Fruit fly (Drosophila melanogaster) whole organism, embryonic: ENCODE results near the gene sbr.

Source experiments
- B-H2 ChIP-seq: fragments of 200-800 bp; sonication (Bioruptor generic); optimal IDR thresholded peaks from 2 replicates; lab custom pipeline; 2018; ENCODE audit warnings: missing biosample characterization, mild to moderate bottlenecking, missing genetic modification characterization
- CG12236 ChIP-seq: fragments of 200-800 bp; sonication (Bioruptor generic); optimal IDR thresholded peaks from 2 replicates; lab custom pipeline; 2016; ENCODE audit warnings: missing biosample characterization, missing genetic modification characterization
- CG13894 ChIP-seq: fragments of 200-800 bp; sonication (Bioruptor generic); optimal IDR thresholded peaks from 3 replicates; lab custom pipeline; 2018; ENCODE audit warnings: missing biosample characterization, mild to moderate bottlenecking, missing genetic modification characterization, moderate library complexity
- CG14014 ChIP-seq: fragments of 200-800 bp; sonication (Bioruptor generic); IDR thresholded peaks from 2 replicates; pipeline ENCODE4 v1.3.6; 2022; ENCODE audit warnings: missing biosample characterization, missing genetic modification characterization
- CG14667 ChIP-seq: fragments of 200-800 bp; sonication (Bioruptor generic); IDR thresholded peaks from 2 replicates; pipeline ENCODE4 v1.3.6; 2022; ENCODE audit warnings: missing biosample characterization, missing genetic modification characterization
- CG14965 ChIP-seq: fragments of 200-800 bp; sonication (Bioruptor generic); optimal IDR thresholded peaks from 2 replicates; lab custom pipeline; 2016; ENCODE audit warnings: missing biosample characterization, missing genetic modification characterization, borderline replicate concordance
- CG15601 ChIP-seq: fragments of 200-800 bp; sonication (Bioruptor generic); optimal IDR thresholded peaks from 3 replicates; lab custom pipeline; 2019; ENCODE audit warnings: missing biosample characterization, mild to moderate bottlenecking, missing genetic modification characterization, moderate library complexity
- CG1603 ChIP-seq: fragments of 200-800 bp; sonication (Bioruptor generic); optimal IDR thresholded peaks from 2 replicates; lab custom pipeline; 2019; ENCODE audit warnings: missing biosample characterization, mild to moderate bottlenecking, missing genetic modification characterization, moderate library complexity
- CG17612 ChIP-seq: fragments of 200-800 bp; sonication (Bioruptor generic); IDR thresholded peaks from 2 replicates; pipeline ENCODE4 v1.3.6; 2022; ENCODE audit warnings: missing biosample characterization, missing genetic modification characterization
- CG17912 ChIP-seq: fragments of 200-800 bp; sonication (Bioruptor generic); optimal IDR thresholded peaks from 2 replicates; lab custom pipeline; 2018; ENCODE audit warnings: missing biosample characterization, mild to moderate bottlenecking, missing genetic modification characterization
- CG1792 ChIP-seq: fragments of 200-800 bp; sonication (Bioruptor generic); optimal IDR thresholded peaks from 2 replicates; lab custom pipeline; 2016; ENCODE audit warnings: missing biosample characterization, missing genetic modification characterization
- CG1832 ChIP-seq: fragments of 200-800 bp; sonication (Bioruptor generic); optimal IDR thresholded peaks from 2 replicates; lab custom pipeline; 2017; ENCODE audit warnings: missing biosample characterization, mild to moderate bottlenecking, missing genetic modification characterization, inconsistent platforms
- CG4424 ChIP-seq: fragments of 200-800 bp; sonication (Bioruptor generic); optimal IDR thresholded peaks from 3 replicates; lab custom pipeline; 2016; ENCODE audit warnings: missing biosample characterization, missing genetic modification characterization
- CG4820 ChIP-seq: fragments of 200-800 bp; sonication (Bioruptor generic); optimal IDR thresholded peaks from 3 replicates; lab custom pipeline; 2016; ENCODE audit warnings: missing biosample characterization, missing genetic modification characterization
- CG6272 ChIP-seq: fragments of 200-800 bp; sonication (Bioruptor generic); IDR thresholded peaks from 2 replicates; pipeline ENCODE4 v1.3.6; 2022; ENCODE audit warnings: missing biosample characterization, missing genetic modification characterization
- CG6765 ChIP-seq: fragments of 200-800 bp; sonication (Bioruptor generic); optimal IDR thresholded peaks from 3 replicates; lab custom pipeline; 2017; ENCODE audit warnings: missing biosample characterization, mild to moderate bottlenecking, missing genetic modification characterization
- CoRest ChIP-seq: fragments of 200-800 bp; sonication (Bioruptor generic); optimal IDR thresholded peaks from 3 replicates; lab custom pipeline; 2018; ENCODE audit warnings: missing biosample characterization, mild to moderate bottlenecking, missing genetic modification characterization, moderate library complexity
- CrebB ChIP-seq: fragments of 200-800 bp; sonication (Bioruptor generic); optimal IDR thresholded peaks from 3 replicates; lab custom pipeline; 2018; ENCODE audit warnings: missing biosample characterization, mild to moderate bottlenecking, missing genetic modification characterization
- Doc2 ChIP-seq: fragments of 200-800 bp; sonication (Bioruptor generic); IDR thresholded peaks from 2 replicates; pipeline ENCODE4 v1.3.6; 2022; ENCODE audit warnings: missing biosample characterization, missing genetic modification characterization
- E2f2 ChIP-seq: fragments of 200-800 bp; sonication (Bioruptor generic); IDR thresholded peaks from 2 replicates; pipeline ENCODE4 v1.3.6; 2022; ENCODE audit warnings: missing biosample characterization, missing genetic modification characterization
- Fer1 ChIP-seq: fragments of 200-800 bp; sonication (Bioruptor generic); optimal IDR thresholded peaks from 2 replicates; lab custom pipeline; 2017; ENCODE audit warnings: missing biosample characterization, mild to moderate bottlenecking, missing genetic modification characterization
- GATAe ChIP-seq: fragments of 200-800 bp; sonication (Bioruptor generic); conservative IDR thresholded peaks from 2 replicates; pipeline ENCODE4 v1.3.6; 2022; ENCODE audit warnings: missing biosample characterization, missing genetic modification characterization
- Mrtf ChIP-seq: fragments of 200-800 bp; sonication (Bioruptor generic); IDR thresholded peaks from 3 replicates; pipeline ENCODE4 v1.3.6; 2022; ENCODE audit warnings: missing biosample characterization, missing genetic modification characterization
- ap ChIP-seq: fragments of 200-800 bp; sonication (Bioruptor generic); IDR thresholded peaks from 2 replicates; pipeline ENCODE4 v1.3.6; 2022; ENCODE audit warnings: missing biosample characterization, missing genetic modification characterization
- ash1 ChIP-seq: fragments of 200-800 bp; sonication (Bioruptor generic); optimal IDR thresholded peaks from 2 replicates; lab custom pipeline; 2018; ENCODE audit warnings: missing biosample characterization, mild to moderate bottlenecking, missing genetic modification characterization
- chif ChIP-seq, 2 experiments: fragments of 200-800 bp; sonication (Bioruptor generic); optimal IDR thresholded peaks; 3 replicates each; lab custom pipeline; 2016; ENCODE audit warnings: missing biosample characterization in 2 of 2, missing genetic modification characterization in 2 of 2
- crc ChIP-seq: fragments of 200-800 bp; sonication (Bioruptor generic); optimal IDR thresholded peaks from 2 replicates; lab custom pipeline; 2016; ENCODE audit warnings: missing biosample characterization, missing genetic modification characterization
- da ChIP-seq: fragments of 200-800 bp; sonication (Bioruptor generic); optimal IDR thresholded peaks from 2 replicates; lab custom pipeline; 2016; ENCODE audit warnings: missing biosample characterization, missing genetic modification characterization
- dmrt11E ChIP-seq: fragments of 200-800 bp; sonication (Bioruptor generic); optimal IDR thresholded peaks from 3 replicates; lab custom pipeline; 2018; ENCODE audit warnings: missing biosample characterization, mild to moderate bottlenecking, missing genetic modification characterization, moderate library complexity
- emc ChIP-seq: fragments of 200-800 bp; sonication (Bioruptor generic); optimal IDR thresholded peaks from 2 replicates; lab custom pipeline; 2016; ENCODE audit warnings: missing biosample characterization, missing genetic modification characterization
- ems ChIP-seq: fragments of 200-800 bp; sonication (Bioruptor generic); optimal IDR thresholded peaks from 3 replicates; lab custom pipeline; 2016; ENCODE audit warnings: missing biosample characterization, missing genetic modification characterization
- gsb ChIP-seq: fragments of 200-800 bp; sonication (Bioruptor generic); IDR thresholded peaks from 2 replicates; pipeline ENCODE4 v1.3.6; 2022; ENCODE audit warnings: missing biosample characterization, missing genetic modification characterization
- hb ChIP-seq: fragments of 200-800 bp; sonication (Bioruptor generic); IDR thresholded peaks from 3 replicates; pipeline ENCODE4 v1.3.6; 2022; ENCODE audit warnings: missing biosample characterization, missing genetic modification characterization; ENCODE audit not compliant: partially characterized antibody
- insv ChIP-seq, 2 experiments: fragments of 200-800 bp; sonication (Bioruptor generic); optimal IDR thresholded peaks; 3 replicates each; lab custom pipeline; 2016 to 2018; ENCODE audit warnings: missing biosample characterization in 2 of 2, missing genetic modification characterization in 2 of 2
- jigr1 ChIP-seq: fragments of 200-800 bp; sonication (Bioruptor generic); IDR thresholded peaks from 3 replicates; pipeline ENCODE4 v1.3.6; 2022; ENCODE audit warnings: missing biosample characterization, missing genetic modification characterization
- jing ChIP-seq: fragments of 200-800 bp; sonication (Bioruptor generic); optimal IDR thresholded peaks from 2 replicates; lab custom pipeline; 2018; ENCODE audit warnings: missing biosample characterization, mild to moderate bottlenecking, missing genetic modification characterization
- prd ChIP-seq, 3 experiments: fragments of >200 bp in 2 of 3; fragments of 200-800 bp in 1 of 3; sonication (Bioruptor generic) in 1 of 3; optimal IDR thresholded peaks in 2 of 3; IDR thresholded peaks in 1 of 3; 2 replicates in 2 of 3; 3 replicates in 1 of 3; pipeline versions ENCODE4 v1.3.6 to Lab custom; 2017 to 2022; ENCODE audit warnings: missing biosample characterization in 1 of 3, missing genetic modification characterization in 1 of 3
- sc ChIP-seq, 3 experiments: fragments of >200 bp in 2 of 3; fragments of 200-800 bp in 1 of 3; sonication (Bioruptor generic) in 1 of 3; optimal IDR thresholded peaks; 2 replicates in 2 of 3; 3 replicates in 1 of 3; lab custom pipeline; 2017; ENCODE audit warnings: mild to moderate bottlenecking in 1 of 3, missing biosample characterization in 1 of 3, missing genetic modification characterization in 1 of 3, missing genetic modification reagents in 1 of 3
- slbo ChIP-seq: fragments of 200-800 bp; sonication (Bioruptor generic); IDR thresholded peaks from 2 replicates; pipeline ENCODE4 v1.3.6; 2022; ENCODE audit warnings: missing biosample characterization, missing genetic modification characterization
- slou ChIP-seq: fragments of 200-800 bp; sonication (Bioruptor generic); optimal IDR thresholded peaks from 3 replicates; lab custom pipeline; 2016; ENCODE audit warnings: missing biosample characterization, missing genetic modification characterization
- tio ChIP-seq: fragments of 200-800 bp; sonication (Bioruptor generic); optimal IDR thresholded peaks from 2 replicates; lab custom pipeline; 2017; ENCODE audit warnings: missing biosample characterization, missing genetic modification characterization, inconsistent platforms
- tna ChIP-seq: fragments of 200-800 bp; sonication (Bioruptor generic); IDR thresholded peaks from 2 replicates; pipeline ENCODE4 v1.3.6; 2022; ENCODE audit warnings: missing biosample characterization, missing genetic modification characterization; ENCODE audit not compliant: partially characterized antibody
- trem ChIP-seq: fragments of 200-800 bp; optimal IDR thresholded peaks from 3 replicates; lab custom pipeline; 2019; ENCODE audit warnings: missing biosample characterization, mild to moderate bottlenecking, missing genetic modification characterization, moderate library complexity

Gene sbr

dm6 chrX:10832369-10832768 lies 14.5 kb downstream of the sbr start (continued):
- TF ChIP-seq CG14667 (GFP tag; lab: Robert Waterston, UW): no peak
- TF ChIP-seq CG17612 (GFP tag; lab: Robert Waterston, UW): no peak
- peak; percentile 21 to 74 for TF ChIP-seq chif (GFP tag; optimal IDR thresholded peaks at IDR 0.05; lab: Kevin White, UChicago)
- TF ChIP-seq CG4820 (GFP tag; lab: Kevin White, UChicago): peak; percentile 54
- no peak for TF ChIP-seq gsb (GFP tag; lab: Robert Waterston, UW)
- TF ChIP-seq hb: no peak
- no peak for TF ChIP-seq CG1832 (GFP tag; lab: Kevin White, UChicago)
- peak; percentile 1 for TF ChIP-seq emc (GFP tag; lab: Kevin White, UChicago)
- TF ChIP-seq CoRest (tag; lab: Kevin White, UChicago): peak; percentile 66
- no peak for TF ChIP-seq CG6765 (GFP tag; lab: Kevin White, UChicago)
- no peak for TF ChIP-seq jing
- peak; percentile 29; the same call in 1 of the 2 replicates for TF ChIP-seq ap
- TF ChIP-seq da (GFP tag; lab: Kevin White, UChicago): peak; percentile 12
- TF ChIP-seq dmrt11E (tag; lab: Kevin White, UChicago): peak; percentile 49
- TF ChIP-seq E2f2 (GFP tag; lab: Robert Waterston, UW): peak; percentile 35; the same call in 1 of the 2 replicates
- peak; percentile 71 for TF ChIP-seq B-H2
- no peak for TF ChIP-seq CG1792 (GFP tag; lab: Kevin White, UChicago)
- TF ChIP-seq prd (optimal IDR thresholded peaks at IDR 0.05; lab: Kevin White, UChicago): no peak
- TF ChIP-seq prd (GFP tag; IDR thresholded peaks at IDR 0.05; lab: Robert Waterston, UW): peak; percentile 64
- no peak for TF ChIP-seq tna (GFP tag; lab: Robert Waterston, UW)
- TF ChIP-seq ems (GFP tag; lab: Kevin White, UChicago): peak; percentile 13
- TF ChIP-seq Mrtf (GFP tag; lab: Robert Waterston, UW): peak; percentile 66; the same call in 2 of the 3 replicates
- TF ChIP-seq Doc2 (GFP tag; lab: Robert Waterston, UW): no peak
- peak; percentile 63 for TF ChIP-seq CG14014 (GFP tag; lab: Robert Waterston, UW)
- no peak for TF ChIP-seq sc (optimal IDR thresholded peaks at IDR 0.05; lab: Kevin White, UChicago)
- TF ChIP-seq sc (GFP tag; optimal IDR thresholded peaks at IDR 0.05; lab: Kevin White, UChicago): no peak
- peak; percentile 67 for TF ChIP-seq CG4424 (GFP tag; lab: Kevin White, UChicago)
- peak; percentile 40 for TF ChIP-seq trem
- no peak for TF ChIP-seq CG12236 (GFP tag; lab: Kevin White, UChicago)
- TF ChIP-seq CG15601 (tag; lab: Kevin White, UChicago): peak; percentile 53
- peak; percentile 77 for TF ChIP-seq slbo (GFP tag; lab: Robert Waterston, UW)
- no peak for TF ChIP-seq CG14965
- no peak for TF ChIP-seq CG6272 (GFP tag; lab: Robert Waterston, UW)
- TF ChIP-seq insv (GFP tag; optimal IDR thresholded peaks at IDR 0.05; lab: Kevin White, UChicago): peak in 1 of 2 experiments; percentile 56
- TF ChIP-seq CrebB (tag; lab: Kevin White, UChicago): no peak
- TF ChIP-seq crc: no peak
- TF ChIP-seq CG17912: peak; percentile 65
- TF ChIP-seq tio (GFP tag; lab: Kevin White, UChicago): peak; percentile 9
- peak; percentile 49 for TF ChIP-seq Fer1 (GFP tag; lab: Kevin White, UChicago)
- no peak for TF ChIP-seq jigr1 (GFP tag; lab: Robert Waterston, UW)
- TF ChIP-seq CG1603 (tag; lab: Kevin White, UChicago): peak; percentile 76
- peak; percentile 11 for TF ChIP-seq ash1 (GFP tag; lab: Kevin White, UChicago)
- TF ChIP-seq GATAe: no peak
- peak; percentile 37 for TF ChIP-seq slou (GFP tag; lab: Kevin White, UChicago)
- peak; percentile 35 for TF ChIP-seq CG13894 (tag; lab: Kevin White, UChicago)
